Worm (Caenorhabditis elegans) whole organism, L2 larva: ENCODE measurements around the gene cest-24.
A peak's percentile ranks its signal among the peaks of the same experiment; 100 is the strongest.

Source experiments
- C34F6.9 ChIP-seq: fragments of 150-350 bp; optimal IDR thresholded peaks from 2 replicates; lab custom pipeline; 2014; ENCODE audit warnings: missing biosample characterization, missing genetic modification characterization
- F13H6.1 ChIP-seq: sonication (generic microtip); optimal IDR thresholded peaks from 2 replicates; lab custom pipeline; 2016; ENCODE audit warnings: missing genetic modification characterization, missing compliant biosample characterization
- Y55F3AM.14 ChIP-seq: fragments of 200-800 bp; sonication (Bioruptor generic); optimal IDR thresholded peaks from 2 replicates; lab custom pipeline; 2018; ENCODE audit warnings: mild to moderate bottlenecking, missing genetic modification characterization, missing compliant biosample characterization
- alr-1 ChIP-seq: fragments of 150-350 bp; optimal IDR thresholded peaks from 2 replicates; lab custom pipeline; 2014; ENCODE audit warnings: missing biosample characterization, missing genetic modification characterization
- ama-1 ChIP-seq: fragments of 150-350 bp; optimal IDR thresholded peaks from 2 replicates; lab custom pipeline; 2018; ENCODE audit warnings: inconsistent platforms
- blmp-1 ChIP-seq: sonication (generic microtip); optimal IDR thresholded peaks from 2 replicates; lab custom pipeline; 2017; ENCODE audit warnings: missing genetic modification characterization, mild to moderate bottlenecking, missing compliant biosample characterization, antibody characterized with exemption, moderate library complexity; ENCODE audit not compliant: insufficient read depth
- ceh-16 ChIP-seq: fragments of 150-350 bp; optimal IDR thresholded peaks from 2 replicates; lab custom pipeline; 2014; ENCODE audit warnings: missing biosample characterization, missing genetic modification characterization
- ceh-82 ChIP-seq: fragments of 150-350 bp; optimal IDR thresholded peaks from 2 replicates; lab custom pipeline; 2014; ENCODE audit warnings: missing biosample characterization, missing genetic modification characterization
- crh-2 ChIP-seq: sonication (generic microtip); optimal IDR thresholded peaks from 2 replicates; lab custom pipeline; 2017; ENCODE audit warnings: missing biosample characterization, missing genetic modification characterization
- dmd-4 ChIP-seq: sonication (generic microtip); optimal IDR thresholded peaks from 2 replicates; lab custom pipeline; 2017; ENCODE audit warnings: missing biosample characterization, missing genetic modification characterization
- elt-1 ChIP-seq: fragments of 150-350 bp; optimal IDR thresholded peaks from 2 replicates; lab custom pipeline; 2014; ENCODE audit warnings: missing biosample characterization, missing genetic modification characterization
- elt-3 ChIP-seq: sonication (generic microtip); optimal IDR thresholded peaks from 2 replicates; lab custom pipeline; 2017; ENCODE audit warnings: missing biosample characterization, missing genetic modification characterization
- fos-1 ChIP-seq: fragments of 150-350 bp; optimal IDR thresholded peaks from 2 replicates; lab custom pipeline; 2014; ENCODE audit warnings: missing biosample characterization, missing genetic modification characterization
- gmeb-1 ChIP-seq: fragments of 150-350 bp; optimal IDR thresholded peaks from 2 replicates; lab custom pipeline; 2014; ENCODE audit warnings: missing biosample characterization, missing genetic modification characterization
- lin-11 ChIP-seq: fragments of 150-350 bp; sonication (generic microtip); optimal IDR thresholded peaks from 2 replicates; lab custom pipeline; 2014; ENCODE audit warnings: missing biosample characterization, missing genetic modification characterization, inconsistent platforms, mixed read lengths
- lin-13 ChIP-seq: fragments of 150-350 bp; optimal IDR thresholded peaks from 2 replicates; lab custom pipeline; 2014; ENCODE audit warnings: missing biosample characterization, missing genetic modification reagents, missing genetic modification characterization
- lin-39 ChIP-seq: fragments of 150-350 bp; optimal IDR thresholded peaks from 2 replicates; lab custom pipeline; 2014; ENCODE audit warnings: missing biosample characterization, missing genetic modification reagents, missing genetic modification characterization
- lsy-2 ChIP-seq, 2 experiments: fragments of 150-350 bp in 1 of 2; sonication (generic microtip) in 1 of 2; optimal IDR thresholded peaks; 2 replicates each; lab custom pipeline; 2014 to 2017; ENCODE audit warnings: missing biosample characterization in 2 of 2, missing genetic modification characterization in 2 of 2
- mab-5 ChIP-seq: fragments of 150-350 bp; optimal IDR thresholded peaks from 2 replicates; lab custom pipeline; 2014; ENCODE audit warnings: missing biosample characterization, missing genetic modification characterization
- mbf-1 ChIP-seq: sonication (generic microtip); optimal IDR thresholded peaks from 2 replicates; lab custom pipeline; 2017; ENCODE audit warnings: missing biosample characterization, missing genetic modification characterization
- mdl-1 ChIP-seq, 2 experiments: fragments of 150-350 bp in 1 of 2; sonication (generic microtip) in 1 of 2; optimal IDR thresholded peaks; 2 replicates each; lab custom pipeline; 2017; ENCODE audit warnings: missing biosample characterization in 2 of 2, missing genetic modification characterization in 2 of 2
- nhr-10 ChIP-seq: sonication (generic microtip); optimal IDR thresholded peaks from 2 replicates; lab custom pipeline; 2017; ENCODE audit warnings: missing biosample characterization, missing genetic modification characterization
- nhr-11 ChIP-seq: fragments of 150-350 bp; optimal IDR thresholded peaks from 2 replicates; lab custom pipeline; 2014; ENCODE audit warnings: missing biosample characterization, missing genetic modification characterization
- nhr-12 ChIP-seq: fragments of 150-350 bp; optimal IDR thresholded peaks from 2 replicates; lab custom pipeline; 2014; ENCODE audit warnings: missing biosample characterization, missing genetic modification characterization
- nhr-129 ChIP-seq: fragments of 150-350 bp; optimal IDR thresholded peaks from 2 replicates; lab custom pipeline; 2014; ENCODE audit warnings: missing biosample characterization, missing genetic modification characterization
- nhr-21 ChIP-seq: fragments of 150-350 bp; optimal IDR thresholded peaks from 2 replicates; lab custom pipeline; 2014; ENCODE audit warnings: missing biosample characterization, missing genetic modification characterization
- nhr-237 ChIP-seq: fragments of 150-350 bp; optimal IDR thresholded peaks from 2 replicates; lab custom pipeline; 2014; ENCODE audit warnings: missing biosample characterization, missing genetic modification characterization
- nhr-25 ChIP-seq: fragments of 150-350 bp; sonication (generic microtip); optimal IDR thresholded peaks from 3 replicates; lab custom pipeline; 2014; ENCODE audit warnings: missing biosample characterization, missing genetic modification characterization
- nhr-6 ChIP-seq: fragments of 150-350 bp; optimal IDR thresholded peaks from 2 replicates; lab custom pipeline; 2014; ENCODE audit warnings: missing biosample characterization, missing genetic modification characterization
- nhr-77 ChIP-seq: fragments of 150-350 bp; optimal IDR thresholded peaks from 2 replicates; lab custom pipeline; 2014; ENCODE audit warnings: missing biosample characterization, missing genetic modification characterization
- peb-1 ChIP-seq: fragments of 150-350 bp; optimal IDR thresholded peaks from 2 replicates; lab custom pipeline; 2014; ENCODE audit warnings: missing biosample characterization, missing genetic modification characterization
- sem-4 ChIP-seq: fragments of 150-350 bp; optimal IDR thresholded peaks from 2 replicates; lab custom pipeline; 2014; ENCODE audit warnings: missing biosample characterization, missing genetic modification reagents, missing genetic modification characterization
- sma-3 ChIP-seq: sonication (generic microtip); optimal IDR thresholded peaks from 2 replicates; lab custom pipeline; 2016; ENCODE audit warnings: missing genetic modification reagents, missing genetic modification characterization, missing compliant biosample characterization
- sma-9 ChIP-seq, 2 experiments: fragments of 150-350 bp in 1 of 2; sonication (generic microtip) in 1 of 2; optimal IDR thresholded peaks; 2 replicates each; lab custom pipeline; 2014 to 2016; ENCODE audit warnings: missing genetic modification characterization in 2 of 2, mild to moderate bottlenecking in 1 of 2, missing biosample characterization in 1 of 2, missing compliant biosample characterization in 1 of 2, missing genetic modification reagents in 1 of 2, moderate library complexity in 1 of 2
- snpc-4 ChIP-seq: fragments of 150-350 bp; optimal IDR thresholded peaks from 2 replicates; lab custom pipeline; 2014; ENCODE audit warnings: missing biosample characterization, missing genetic modification characterization
- unc-39 ChIP-seq: fragments of 150-350 bp; optimal IDR thresholded peaks from 2 replicates; lab custom pipeline; 2014; ENCODE audit warnings: missing biosample characterization, missing genetic modification characterization
- unc-55 ChIP-seq: fragments of 150-350 bp; sonication (generic microtip); optimal IDR thresholded peaks from 3 replicates; lab custom pipeline; 2014; ENCODE audit warnings: missing biosample characterization, missing genetic modification reagents, missing genetic modification characterization
- unc-62 ChIP-seq: fragments of 150-350 bp; optimal IDR thresholded peaks from 2 replicates; lab custom pipeline; 2014; ENCODE audit warnings: missing biosample characterization, missing genetic modification reagents, missing genetic modification characterization
- zag-1 ChIP-seq: fragments of 150-350 bp; optimal IDR thresholded peaks from 2 replicates; lab custom pipeline; 2014; ENCODE audit warnings: missing biosample characterization, missing genetic modification characterization
- ztf-1 ChIP-seq: fragments of 200-800 bp; sonication (Bioruptor generic); conservative IDR thresholded peaks from 2 replicates; pipeline ENCODE4 v1.3.6; 2022; ENCODE audit warnings: missing genetic modification characterization, missing compliant biosample characterization
- ztf-4 ChIP-seq: fragments of 150-350 bp; optimal IDR thresholded peaks from 2 replicates; lab custom pipeline; 2014; ENCODE audit warnings: missing biosample characterization, missing genetic modification characterization

Gene cest-24

ce11 chrV:6346906-6347305 is 30.2 kb downstream of the cest-24 start (continued):
- TF ChIP-seq nhr-21: no peak
- TF ChIP-seq mbf-1 (tag; lab: Kevin White, UChicago): no peak
- no peak for TF ChIP-seq dmd-4 (tag; lab: Kevin White, UChicago)
- no peak for TF ChIP-seq ceh-16
- no peak for TF ChIP-seq nhr-129

- TF ChIP-seq lin-11: no peak
- TF ChIP-seq F13H6.1 (tag; lab: Kevin White, UChicago): peak; percentile 88
- TF ChIP-seq sma-3: no peak
- no peak for TF ChIP-seq lin-39
- peak; percentile 73 for TF ChIP-seq sma-9 (GFP tag; optimal IDR thresholded peaks at IDR 0.05; lab: Kevin White, UChicago)
- TF ChIP-seq sma-9 (tag; optimal IDR thresholded peaks at IDR 0.05; lab: Kevin White, UChicago): no peak
- peak; percentile 23 for TF ChIP-seq fos-1 (tag; lab: Kevin White, UChicago)
- TF ChIP-seq Y55F3AM.14: no peak
- TF ChIP-seq unc-55 (GFP tag; lab: Kevin White, UChicago): peak; percentile 33
- peak; percentile 11 for TF ChIP-seq blmp-1 (tag; lab: Kevin White, UChicago)
- no peak for TF ChIP-seq nhr-10 (tag; lab: Kevin White, UChicago)
- no peak for TF ChIP-seq ztf-4 (tag; lab: Kevin White, UChicago)
- TF ChIP-seq ztf-1 (GFP tag; lab: Robert Waterston, UW): no peak
- TF ChIP-seq nhr-12 (tag; lab: Kevin White, UChicago): no peak
- TF ChIP-seq nhr-129: peak; percentile 73
- no peak for TF ChIP-seq unc-62 (GFP tag; lab: Kevin White, UChicago)
- TF ChIP-seq mdl-1 (tag; optimal IDR thresholded peaks at IDR 0.05; lab: Kevin White, UChicago): peak; percentile 59 to 90
- peak; percentile 1 for TF ChIP-seq mab-5 (tag; lab: Kevin White, UChicago)
- peak in 1 of 2 experiments; percentile 41 for TF ChIP-seq lsy-2 (tag; optimal IDR thresholded peaks at IDR 0.05; lab: Kevin White, UChicago)
- TF ChIP-seq nhr-21: no peak
- no peak for TF ChIP-seq nhr-77
- no peak for TF ChIP-seq lin-13 (GFP tag; lab: Kevin White, UChicago)
- TF ChIP-seq snpc-4 (tag; lab: Kevin White, UChicago): no peak
- peak; percentile 5 for TF ChIP-seq C34F6.9 (tag; lab: Kevin White, UChicago)
- peak; percentile 42 for TF ChIP-seq crh-2
- TF ChIP-seq, all 48 proteins: peak for 11
Observed at ce11 chrV:6348133-6348532, 31.4 kb downstream of the cest-24 start.

- no peak for TF ChIP-seq zag-1
- no peak for TF ChIP-seq C34F6.9 (tag; lab: Kevin White, UChicago)
- no peak for TF ChIP-seq ama-1 (lab: Kevin White, UChicago)
- peak; percentile 28 for TF ChIP-seq sma-3
- no peak for TF ChIP-seq crh-2
- no peak for TF ChIP-seq lsy-2 (tag; optimal IDR thresholded peaks at IDR 0.05; lab: Kevin White, UChicago)
- TF ChIP-seq alr-1: no peak
- TF ChIP-seq elt-1: no peak
- TF ChIP-seq unc-39 (tag; lab: Kevin White, UChicago): no peak
- TF ChIP-seq sma-9 (GFP tag; optimal IDR thresholded peaks at IDR 0.05; lab: Kevin White, UChicago): peak; percentile 31
- TF ChIP-seq sma-9 (tag; optimal IDR thresholded peaks at IDR 0.05; lab: Kevin White, UChicago): no peak
- TF ChIP-seq nhr-25: no peak
- TF ChIP-seq mbf-1 (tag; lab: Kevin White, UChicago): no peak
- no peak for TF ChIP-seq dmd-4 (tag; lab: Kevin White, UChicago)
- peak; percentile 91 for TF ChIP-seq blmp-1 (tag; lab: Kevin White, UChicago)
- no peak for TF ChIP-seq gmeb-1 (tag; lab: Kevin White, UChicago)
- no peak for TF ChIP-seq lin-11
- no peak for TF ChIP-seq nhr-11 (tag; lab: Kevin White, UChicago)
- TF ChIP-seq sem-4 (tag; lab: Kevin White, UChicago): no peak
- no peak for TF ChIP-seq ceh-16
- no peak for TF ChIP-seq peb-1
- TF ChIP-seq F13H6.1 (tag; lab: Kevin White, UChicago): peak; percentile 79
- TF ChIP-seq ceh-82 (tag; lab: Kevin White, UChicago): no peak
- no peak for TF ChIP-seq elt-3
- TF ChIP-seq nhr-6 (tag; lab: Kevin White, UChicago): no peak
- no peak for TF ChIP-seq nhr-237 (tag; lab: Kevin White, UChicago)
- TF ChIP-seq, all 48 proteins: peak for 4
Observed at ce11 chrV:6349597-6349996, 32.9 kb downstream of the cest-24 start.
